Fruit fly (Drosophila melanogaster): ENCODE results near the gene Jon66Ci.

DNA sequence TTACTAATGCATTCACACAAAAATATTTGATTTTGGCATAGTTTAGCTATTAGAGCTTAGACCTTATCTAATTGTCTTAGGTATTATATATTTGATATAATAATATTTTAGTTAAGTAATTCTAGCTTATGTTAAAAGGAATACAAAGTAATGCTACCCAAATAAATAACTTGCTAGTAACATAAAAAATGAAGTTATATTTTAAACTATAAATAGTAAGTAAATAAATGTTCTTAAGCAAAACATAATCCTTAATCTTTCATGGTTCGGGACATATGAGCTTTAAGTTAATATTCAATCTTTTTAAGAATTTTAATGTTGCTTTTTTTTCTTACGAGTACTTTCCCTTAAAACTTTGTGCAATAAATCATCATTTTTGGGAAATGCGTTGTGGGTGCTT is 31.8 kb downstream of the Jon66Ci start:
- TF ChIP-seq phol (tag; optimal IDR thresholded peaks at IDR 0.05) (peak; percentile 49), Spps (tag; optimal IDR thresholded peaks at IDR 0.05) (no peak), Trl (optimal IDR thresholded peaks at IDR 0.05) (no peak), Trl (GFP tag; optimal IDR thresholded peaks at IDR 0.05) (no peak), gem (tag; optimal IDR thresholded peaks at IDR 0.05) (peak; percentile 50), CG4854 (GFP tag; optimal IDR thresholded peaks at IDR 0.05) (no peak), ems (GFP tag; optimal IDR thresholded peaks at IDR 0.05) (no peak), fd96Cb (tag; optimal IDR thresholded peaks at IDR 0.05) (peak; percentile 10), fru (optimal IDR thresholded peaks at IDR 0.05) (no peak), CG30431 (GFP tag; optimal IDR thresholded peaks at IDR 0.05) (no peak), br (optimal IDR thresholded peaks at IDR 0.05) (no peak), CG17829 (tag; optimal IDR thresholded peaks at IDR 0.05) (no peak), CG6254 (GFP tag; optimal IDR thresholded peaks at IDR 0.05) (no peak)

Measured in whole organism, embryonic.